Worm (Caenorhabditis elegans) whole organism, L2 larva: ENCODE results near the gene tag-322.

Experiments used
- C34F6.9 ChIP-seq: fragments of 150-350 bp; optimal IDR thresholded peaks from 2 replicates; lab custom pipeline; 2014; ENCODE audit warnings: missing biosample characterization, missing genetic modification characterization
- F13H6.1 ChIP-seq: sonication (generic microtip); optimal IDR thresholded peaks from 2 replicates; lab custom pipeline; 2016; ENCODE audit warnings: missing genetic modification characterization, missing compliant biosample characterization
- R02D3.7 ChIP-seq: fragments of 150-350 bp; optimal IDR thresholded peaks from 2 replicates; lab custom pipeline; 2014; ENCODE audit warnings: missing biosample characterization, missing genetic modification characterization
- Y55F3AM.14 ChIP-seq: fragments of 200-800 bp; sonication (Bioruptor generic); optimal IDR thresholded peaks from 2 replicates; lab custom pipeline; 2018; ENCODE audit warnings: mild to moderate bottlenecking, missing genetic modification characterization, missing compliant biosample characterization
- ZK546.5 ChIP-seq: sonication (generic microtip); optimal IDR thresholded peaks from 2 replicates; lab custom pipeline; 2017; ENCODE audit warnings: missing biosample characterization, missing genetic modification characterization
- alr-1 ChIP-seq: fragments of 150-350 bp; optimal IDR thresholded peaks from 2 replicates; lab custom pipeline; 2014; ENCODE audit warnings: missing biosample characterization, missing genetic modification characterization
- aly-2 ChIP-seq: fragments of 150-350 bp; optimal IDR thresholded peaks from 2 replicates; lab custom pipeline; 2014; ENCODE audit warnings: missing biosample characterization, missing genetic modification characterization
- ama-1 ChIP-seq: fragments of 150-350 bp; optimal IDR thresholded peaks from 2 replicates; lab custom pipeline; 2018; ENCODE audit warnings: inconsistent platforms
- blmp-1 ChIP-seq: sonication (generic microtip); optimal IDR thresholded peaks from 2 replicates; lab custom pipeline; 2017; ENCODE audit warnings: missing genetic modification characterization, mild to moderate bottlenecking, missing compliant biosample characterization, antibody characterized with exemption, moderate library complexity; ENCODE audit not compliant: insufficient read depth
- ceh-16 ChIP-seq: fragments of 150-350 bp; optimal IDR thresholded peaks from 2 replicates; lab custom pipeline; 2014; ENCODE audit warnings: missing biosample characterization, missing genetic modification characterization
- ceh-82 ChIP-seq: fragments of 150-350 bp; optimal IDR thresholded peaks from 2 replicates; lab custom pipeline; 2014; ENCODE audit warnings: missing biosample characterization, missing genetic modification characterization
- crh-2 ChIP-seq: sonication (generic microtip); optimal IDR thresholded peaks from 2 replicates; lab custom pipeline; 2017; ENCODE audit warnings: missing biosample characterization, missing genetic modification characterization
- dmd-4 ChIP-seq: sonication (generic microtip); optimal IDR thresholded peaks from 2 replicates; lab custom pipeline; 2017; ENCODE audit warnings: missing biosample characterization, missing genetic modification characterization
- egl-27 ChIP-seq: sonication (generic microtip); optimal IDR thresholded peaks from 3 replicates; lab custom pipeline; 2017; ENCODE audit warnings: missing biosample characterization, missing genetic modification reagents, missing genetic modification characterization
- elt-1 ChIP-seq: fragments of 150-350 bp; optimal IDR thresholded peaks from 2 replicates; lab custom pipeline; 2014; ENCODE audit warnings: missing biosample characterization, missing genetic modification characterization
- elt-3 ChIP-seq: sonication (generic microtip); optimal IDR thresholded peaks from 2 replicates; lab custom pipeline; 2017; ENCODE audit warnings: missing biosample characterization, missing genetic modification characterization
- fos-1 ChIP-seq: fragments of 150-350 bp; optimal IDR thresholded peaks from 2 replicates; lab custom pipeline; 2014; ENCODE audit warnings: missing biosample characterization, missing genetic modification characterization
- gmeb-1 ChIP-seq: fragments of 150-350 bp; optimal IDR thresholded peaks from 2 replicates; lab custom pipeline; 2014; ENCODE audit warnings: missing biosample characterization, missing genetic modification characterization
- lin-11 ChIP-seq: fragments of 150-350 bp; sonication (generic microtip); optimal IDR thresholded peaks from 2 replicates; lab custom pipeline; 2014; ENCODE audit warnings: missing biosample characterization, missing genetic modification characterization, inconsistent platforms, mixed read lengths
- lin-13 ChIP-seq: fragments of 150-350 bp; optimal IDR thresholded peaks from 2 replicates; lab custom pipeline; 2014; ENCODE audit warnings: missing biosample characterization, missing genetic modification reagents, missing genetic modification characterization
- lin-39 ChIP-seq: fragments of 150-350 bp; optimal IDR thresholded peaks from 2 replicates; lab custom pipeline; 2014; ENCODE audit warnings: missing biosample characterization, missing genetic modification reagents, missing genetic modification characterization
- lsy-2 ChIP-seq, 2 experiments: fragments of 150-350 bp in 1 of 2; sonication (generic microtip) in 1 of 2; optimal IDR thresholded peaks; 2 replicates each; lab custom pipeline; 2014 to 2017; ENCODE audit warnings: missing biosample characterization in 2 of 2, missing genetic modification characterization in 2 of 2
- mab-5 ChIP-seq: fragments of 150-350 bp; optimal IDR thresholded peaks from 2 replicates; lab custom pipeline; 2014; ENCODE audit warnings: missing biosample characterization, missing genetic modification characterization
- mbf-1 ChIP-seq: sonication (generic microtip); optimal IDR thresholded peaks from 2 replicates; lab custom pipeline; 2017; ENCODE audit warnings: missing biosample characterization, missing genetic modification characterization
- mdl-1 ChIP-seq, 2 experiments: fragments of 150-350 bp in 1 of 2; sonication (generic microtip) in 1 of 2; optimal IDR thresholded peaks; 2 replicates each; lab custom pipeline; 2017; ENCODE audit warnings: missing biosample characterization in 2 of 2, missing genetic modification characterization in 2 of 2
- nhr-10 ChIP-seq: sonication (generic microtip); optimal IDR thresholded peaks from 2 replicates; lab custom pipeline; 2017; ENCODE audit warnings: missing biosample characterization, missing genetic modification characterization
- nhr-11 ChIP-seq: fragments of 150-350 bp; optimal IDR thresholded peaks from 2 replicates; lab custom pipeline; 2014; ENCODE audit warnings: missing biosample characterization, missing genetic modification characterization
- nhr-12 ChIP-seq: fragments of 150-350 bp; optimal IDR thresholded peaks from 2 replicates; lab custom pipeline; 2014; ENCODE audit warnings: missing biosample characterization, missing genetic modification characterization
- nhr-129 ChIP-seq: fragments of 150-350 bp; optimal IDR thresholded peaks from 2 replicates; lab custom pipeline; 2014; ENCODE audit warnings: missing biosample characterization, missing genetic modification characterization
- nhr-21 ChIP-seq: fragments of 150-350 bp; optimal IDR thresholded peaks from 2 replicates; lab custom pipeline; 2014; ENCODE audit warnings: missing biosample characterization, missing genetic modification characterization
- nhr-23 ChIP-seq: fragments of 150-350 bp; optimal IDR thresholded peaks from 2 replicates; lab custom pipeline; 2014; ENCODE audit warnings: missing biosample characterization, missing genetic modification reagents, missing genetic modification characterization
- nhr-237 ChIP-seq: fragments of 150-350 bp; optimal IDR thresholded peaks from 2 replicates; lab custom pipeline; 2014; ENCODE audit warnings: missing biosample characterization, missing genetic modification characterization
- nhr-25 ChIP-seq: fragments of 150-350 bp; sonication (generic microtip); optimal IDR thresholded peaks from 3 replicates; lab custom pipeline; 2014; ENCODE audit warnings: missing biosample characterization, missing genetic modification characterization
- nhr-6 ChIP-seq: fragments of 150-350 bp; optimal IDR thresholded peaks from 2 replicates; lab custom pipeline; 2014; ENCODE audit warnings: missing biosample characterization, missing genetic modification characterization
- nhr-77 ChIP-seq: fragments of 150-350 bp; optimal IDR thresholded peaks from 2 replicates; lab custom pipeline; 2014; ENCODE audit warnings: missing biosample characterization, missing genetic modification characterization
- peb-1 ChIP-seq: fragments of 150-350 bp; optimal IDR thresholded peaks from 2 replicates; lab custom pipeline; 2014; ENCODE audit warnings: missing biosample characterization, missing genetic modification characterization
- sem-4 ChIP-seq: fragments of 150-350 bp; optimal IDR thresholded peaks from 2 replicates; lab custom pipeline; 2014; ENCODE audit warnings: missing biosample characterization, missing genetic modification reagents, missing genetic modification characterization
- skn-1 ChIP-seq: sonication (generic microtip); optimal IDR thresholded peaks from 2 replicates; lab custom pipeline; 2017; ENCODE audit warnings: missing biosample characterization, missing genetic modification characterization
- sma-3 ChIP-seq: sonication (generic microtip); optimal IDR thresholded peaks from 2 replicates; lab custom pipeline; 2016; ENCODE audit warnings: missing genetic modification reagents, missing genetic modification characterization, missing compliant biosample characterization
- sma-9 ChIP-seq, 2 experiments: fragments of 150-350 bp in 1 of 2; sonication (generic microtip) in 1 of 2; optimal IDR thresholded peaks; 2 replicates each; lab custom pipeline; 2014 to 2016; ENCODE audit warnings: missing genetic modification characterization in 2 of 2, mild to moderate bottlenecking in 1 of 2, missing biosample characterization in 1 of 2, missing compliant biosample characterization in 1 of 2, missing genetic modification reagents in 1 of 2, moderate library complexity in 1 of 2
- snpc-4 ChIP-seq: fragments of 150-350 bp; optimal IDR thresholded peaks from 2 replicates; lab custom pipeline; 2014; ENCODE audit warnings: missing biosample characterization, missing genetic modification characterization
- unc-39 ChIP-seq: fragments of 150-350 bp; optimal IDR thresholded peaks from 2 replicates; lab custom pipeline; 2014; ENCODE audit warnings: missing biosample characterization, missing genetic modification characterization
- unc-55 ChIP-seq: fragments of 150-350 bp; sonication (generic microtip); optimal IDR thresholded peaks from 3 replicates; lab custom pipeline; 2014; ENCODE audit warnings: missing biosample characterization, missing genetic modification reagents, missing genetic modification characterization
- unc-62 ChIP-seq: fragments of 150-350 bp; optimal IDR thresholded peaks from 2 replicates; lab custom pipeline; 2014; ENCODE audit warnings: missing biosample characterization, missing genetic modification reagents, missing genetic modification characterization
- zag-1 ChIP-seq: fragments of 150-350 bp; optimal IDR thresholded peaks from 2 replicates; lab custom pipeline; 2014; ENCODE audit warnings: missing biosample characterization, missing genetic modification characterization
- ztf-1 ChIP-seq: fragments of 200-800 bp; sonication (Bioruptor generic); conservative IDR thresholded peaks from 2 replicates; pipeline ENCODE4 v1.3.6; 2022; ENCODE audit warnings: missing genetic modification characterization, missing compliant biosample characterization
- ztf-11 ChIP-seq: sonication (generic microtip); optimal IDR thresholded peaks from 2 replicates; lab custom pipeline; 2017; ENCODE audit warnings: missing biosample characterization, missing genetic modification characterization
- ztf-4 ChIP-seq: fragments of 150-350 bp; optimal IDR thresholded peaks from 2 replicates; lab custom pipeline; 2014; ENCODE audit warnings: missing biosample characterization, missing genetic modification characterization

tag-322 gene

ce11 chrIV:7790151-7790691 is 4.9 kb upstream of the tag-322 start:
- no peak for TF ChIP-seq ZK546.5
- no peak for TF ChIP-seq nhr-237
- no peak for TF ChIP-seq nhr-129 (tag; lab: Kevin White, UChicago)
- no peak for TF ChIP-seq blmp-1 (tag; lab: Kevin White, UChicago)
- no peak for TF ChIP-seq elt-1 (tag; lab: Kevin White, UChicago)
- no peak for TF ChIP-seq nhr-25
- no peak for TF ChIP-seq snpc-4 (tag; lab: Kevin White, UChicago)
- TF ChIP-seq nhr-77 (tag; lab: Kevin White, UChicago) = no peak
- TF ChIP-seq unc-62 (GFP tag; lab: Kevin White, UChicago) = no peak
- no peak for TF ChIP-seq F13H6.1 (tag; lab: Kevin White, UChicago)
- no peak for TF ChIP-seq dmd-4
- TF ChIP-seq egl-27 (tag; lab: Kevin White, UChicago) = no peak
- TF ChIP-seq sma-3 = no peak
- TF ChIP-seq nhr-12 (tag; lab: Kevin White, UChicago) = no peak
- no peak for TF ChIP-seq ztf-1 (GFP tag; lab: Robert Waterston, UW)
- TF ChIP-seq, all 48 proteins: peak for 0

DNA sequence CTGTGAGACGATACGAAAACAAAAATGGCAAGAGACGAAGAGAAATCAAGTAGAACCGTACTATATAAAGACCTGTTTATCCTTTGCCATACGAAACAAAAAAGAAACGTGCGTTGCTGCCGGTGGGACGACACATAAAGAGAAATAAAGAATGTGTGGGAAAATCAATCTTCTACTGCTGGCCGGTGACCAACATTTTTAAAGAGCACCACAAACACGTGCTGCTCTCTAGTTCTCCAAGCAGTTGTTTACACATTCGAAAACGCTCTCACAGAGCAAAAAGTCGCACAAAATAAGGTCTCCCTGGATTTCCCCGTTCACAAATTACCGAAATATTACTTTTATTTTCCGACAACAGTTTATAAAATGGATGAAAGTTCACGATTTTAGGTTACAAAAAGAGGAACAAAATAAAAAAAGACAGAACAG is 4.2 kb upstream of the tag-322 start, which contains the start of gene imp-3:
imp-3 (minus strand) TSS at position 93 of the 429 bp plus-strand sequence.
- peak; percentile 4 for TF ChIP-seq mab-5 (tag; lab: Kevin White, UChicago)
- TF ChIP-seq lin-13 (GFP tag; lab: Kevin White, UChicago) = peak; percentile 54
- no peak for TF ChIP-seq blmp-1 (tag; lab: Kevin White, UChicago)
- TF ChIP-seq nhr-23 = no peak
- peak in 1 of 2 experiments; percentile 73 for TF ChIP-seq lsy-2 (tag; optimal IDR thresholded peaks at IDR 0.05; lab: Kevin White, UChicago)
- no peak for TF ChIP-seq ztf-1 (GFP tag; lab: Robert Waterston, UW)
- no peak for TF ChIP-seq aly-2
- TF ChIP-seq fos-1 (tag; lab: Kevin White, UChicago) = no peak
- no peak for TF ChIP-seq skn-1 (tag; lab: Kevin White, UChicago)
- no peak for TF ChIP-seq lin-39 (tag; lab: Kevin White, UChicago)
- TF ChIP-seq Y55F3AM.14 = peak; percentile 27
- no peak for TF ChIP-seq unc-62 (GFP tag; lab: Kevin White, UChicago)
- TF ChIP-seq ztf-11 = no peak
- TF ChIP-seq dmd-4 = no peak
- TF ChIP-seq egl-27 (tag; lab: Kevin White, UChicago) = no peak
- TF ChIP-seq ZK546.5 = no peak
- no peak for TF ChIP-seq elt-3 (tag; lab: Kevin White, UChicago)
- no peak for TF ChIP-seq unc-39 (tag; lab: Kevin White, UChicago)
- TF ChIP-seq nhr-21 (tag; lab: Kevin White, UChicago) = peak; percentile 44
- peak; percentile 69 for TF ChIP-seq crh-2
- no peak for TF ChIP-seq nhr-11 (tag; lab: Kevin White, UChicago)
- TF ChIP-seq mdl-1 (tag; optimal IDR thresholded peaks at IDR 0.05; lab: Kevin White, UChicago) = peak; percentile 44 to 65
- TF ChIP-seq ama-1 (lab: Kevin White, UChicago) = peak; percentile 86
- TF ChIP-seq nhr-129 (tag; lab: Kevin White, UChicago) = peak; percentile 71
- TF ChIP-seq ceh-16 (tag; lab: Kevin White, UChicago) = no peak
- no peak for TF ChIP-seq nhr-10 (tag; lab: Kevin White, UChicago)
- TF ChIP-seq elt-1 (tag; lab: Kevin White, UChicago) = no peak
- peak; percentile 61 for TF ChIP-seq gmeb-1 (tag; lab: Kevin White, UChicago)
- TF ChIP-seq sma-3 = peak; percentile 61
- no peak for TF ChIP-seq sem-4 (tag; lab: Kevin White, UChicago)
- no peak for TF ChIP-seq mbf-1
- TF ChIP-seq alr-1 (tag; lab: Kevin White, UChicago) = no peak
- TF ChIP-seq nhr-6 = peak; percentile 32
- TF ChIP-seq snpc-4 (tag; lab: Kevin White, UChicago) = no peak
- no peak for TF ChIP-seq peb-1 (tag; lab: Kevin White, UChicago)
- peak; percentile 65 for TF ChIP-seq nhr-25
- no peak for TF ChIP-seq ztf-4 (tag; lab: Kevin White, UChicago)
- TF ChIP-seq ceh-82 (tag; lab: Kevin White, UChicago) = no peak
- no peak for TF ChIP-seq R02D3.7
- TF ChIP-seq sma-9 (GFP tag; optimal IDR thresholded peaks at IDR 0.05; lab: Kevin White, UChicago) = peak; percentile 26
- TF ChIP-seq sma-9 (tag; optimal IDR thresholded peaks at IDR 0.05; lab: Kevin White, UChicago) = no peak
- no peak for TF ChIP-seq nhr-77 (tag; lab: Kevin White, UChicago)
- no peak for TF ChIP-seq zag-1 (tag; lab: Kevin White, UChicago)
- peak; percentile 25 for TF ChIP-seq unc-55 (GFP tag; lab: Kevin White, UChicago)
- no peak for TF ChIP-seq lin-11 (tag; lab: Kevin White, UChicago)
- TF ChIP-seq nhr-12 (tag; lab: Kevin White, UChicago) = no peak
- peak; percentile 22 for TF ChIP-seq C34F6.9 (tag; lab: Kevin White, UChicago)
- TF ChIP-seq F13H6.1 (tag; lab: Kevin White, UChicago) = peak; percentile 57
- TF ChIP-seq nhr-237 = no peak
